Worm (Caenorhabditis elegans) whole organism, mixed stage, embryonic: ENCODE measurements around the gene daf-2.

Source experiments
- M03D4.4 ChIP-seq: sonication (generic microtip); optimal IDR thresholded peaks from 2 replicates; lab custom pipeline; 2017; ENCODE audit warnings: mild to moderate bottlenecking, missing genetic modification characterization, missing compliant biosample characterization
- bed-3 ChIP-seq: fragments of 200-800 bp; sonication (Bioruptor generic); optimal IDR thresholded peaks from 3 replicates; lab custom pipeline; 2018; ENCODE audit warnings: mild to moderate bottlenecking, missing genetic modification characterization, moderate library complexity, missing compliant biosample characterization
- ceh-39 ChIP-seq: fragments of 150-350 bp; optimal IDR thresholded peaks from 2 replicates; lab custom pipeline; 2014; ENCODE audit warnings: missing biosample characterization, missing genetic modification characterization
- ces-1 ChIP-seq: fragments of 150-350 bp; optimal IDR thresholded peaks from 2 replicates; lab custom pipeline; 2014; ENCODE audit warnings: missing biosample characterization, missing genetic modification reagents, missing genetic modification characterization
- drap-1 ChIP-seq: fragments of 200-800 bp; sonication (Bioruptor generic); optimal IDR thresholded peaks from 3 replicates; lab custom pipeline; 2018; ENCODE audit warnings: mild to moderate bottlenecking, missing genetic modification characterization, missing compliant biosample characterization
- elt-1 ChIP-seq: sonication (generic microtip); optimal IDR thresholded peaks from 2 replicates; lab custom pipeline; 2017; ENCODE audit warnings: missing genetic modification characterization, mild to moderate bottlenecking, missing compliant biosample characterization, antibody characterized with exemption, moderate library complexity, borderline replicate concordance; ENCODE audit not compliant: insufficient read depth
- elt-3 ChIP-seq: fragments of 150-350 bp; optimal IDR thresholded peaks from 2 replicates; lab custom pipeline; 2014; ENCODE audit warnings: missing biosample characterization, missing genetic modification characterization
- flh-1 ChIP-seq: fragments of 200-800 bp; sonication (Bioruptor generic); optimal IDR thresholded peaks from 2 replicates; lab custom pipeline; 2018; ENCODE audit warnings: mild to moderate bottlenecking, missing genetic modification characterization, moderate library complexity, missing compliant biosample characterization
- ham-2 ChIP-seq: fragments of 200-800 bp; sonication (Bioruptor generic); optimal IDR thresholded peaks from 2 replicates; lab custom pipeline; 2018; ENCODE audit warnings: mild to moderate bottlenecking, missing genetic modification characterization, missing compliant biosample characterization
- hlh-1 ChIP-seq: fragments of 150-350 bp; optimal IDR thresholded peaks from 2 replicates; lab custom pipeline; 2014; ENCODE audit warnings: missing biosample characterization, missing genetic modification reagents, missing genetic modification characterization
- lin-13 ChIP-seq: fragments of 150-350 bp; optimal IDR thresholded peaks from 2 replicates; lab custom pipeline; 2014; ENCODE audit warnings: missing biosample characterization, missing genetic modification characterization
- lin-32 ChIP-seq: fragments of 200-800 bp; sonication (Bioruptor generic); optimal IDR thresholded peaks from 2 replicates; lab custom pipeline; 2018; ENCODE audit warnings: mild to moderate bottlenecking, missing genetic modification characterization, missing compliant biosample characterization
- lsy-2 ChIP-seq: fragments of 150-350 bp; optimal IDR thresholded peaks from 2 replicates; lab custom pipeline; 2014; ENCODE audit warnings: missing biosample characterization, missing genetic modification characterization
- mab-5 ChIP-seq: fragments of 150-350 bp; optimal IDR thresholded peaks from 2 replicates; lab custom pipeline; 2014; ENCODE audit warnings: missing biosample characterization, missing genetic modification characterization
- mep-1 ChIP-seq: fragments of 150-350 bp; optimal IDR thresholded peaks from 2 replicates; lab custom pipeline; 2017; ENCODE audit warnings: missing biosample characterization, missing genetic modification reagents, missing genetic modification characterization, inconsistent platforms
- mls-2 ChIP-seq: sonication (generic microtip); optimal IDR thresholded peaks from 2 replicates; lab custom pipeline; 2016; ENCODE audit warnings: mild to moderate bottlenecking, missing genetic modification characterization, moderate library complexity, missing compliant biosample characterization
- nhr-12 ChIP-seq: fragments of 150-350 bp; optimal IDR thresholded peaks from 2 replicates; lab custom pipeline; 2014; ENCODE audit warnings: missing biosample characterization, missing genetic modification characterization
- nhr-2 ChIP-seq: fragments of 150-350 bp; optimal IDR thresholded peaks from 2 replicates; lab custom pipeline; 2014; ENCODE audit warnings: missing biosample characterization, missing genetic modification characterization
- nhr-237 ChIP-seq: fragments of 150-350 bp; optimal IDR thresholded peaks from 2 replicates; lab custom pipeline; 2014; ENCODE audit warnings: missing biosample characterization, missing genetic modification characterization
- nhr-76 ChIP-seq: sonication (generic microtip); optimal IDR thresholded peaks from 2 replicates; lab custom pipeline; 2017; ENCODE audit warnings: missing biosample characterization, missing genetic modification characterization
- pha-4 ChIP-seq: fragments of 150-350 bp; optimal IDR thresholded peaks from 2 replicates; lab custom pipeline; 2018; ENCODE audit warnings: missing biosample characterization, missing genetic modification reagents, missing genetic modification characterization
- snpc-4 ChIP-seq: fragments of 150-350 bp; optimal IDR thresholded peaks from 2 replicates; lab custom pipeline; 2014; ENCODE audit warnings: missing biosample characterization, missing genetic modification characterization
- sptf-1 ChIP-seq: sonication (generic microtip); optimal IDR thresholded peaks from 2 replicates; lab custom pipeline; 2017; ENCODE audit warnings: mild to moderate bottlenecking, missing genetic modification characterization, moderate library complexity, missing compliant biosample characterization
- unc-120 ChIP-seq: sonication (generic microtip); optimal IDR thresholded peaks from 2 replicates; lab custom pipeline; 2017; ENCODE audit warnings: missing genetic modification characterization, missing compliant biosample characterization; ENCODE audit not compliant: poor library complexity, severe bottlenecking
- unc-39 ChIP-seq: fragments of 150-350 bp; optimal IDR thresholded peaks from 2 replicates; lab custom pipeline; 2014; ENCODE audit warnings: missing biosample characterization, missing genetic modification characterization
- unc-62 ChIP-seq: fragments of 150-350 bp; optimal IDR thresholded peaks from 2 replicates; lab custom pipeline; 2014; ENCODE audit warnings: missing biosample characterization, missing genetic modification reagents, missing genetic modification characterization
- zip-8 ChIP-seq: fragments of 150-350 bp; optimal IDR thresholded peaks from 2 replicates; lab custom pipeline; 2014; ENCODE audit warnings: missing biosample characterization, missing genetic modification characterization
- ztf-11 ChIP-seq: fragments of 150-350 bp; optimal IDR thresholded peaks from 2 replicates; lab custom pipeline; 2014; ENCODE audit warnings: missing biosample characterization, missing genetic modification characterization

The daf-2 gene

ce11 chrIII:3031017-3031756, 9.5 kb downstream of the daf-2 start:
- TF ChIP-seq nhr-12 (no peak), mls-2 (tag; lab: Kevin White, UChicago) (no peak), unc-39 (tag; lab: Kevin White, UChicago) (no peak), M03D4.4 (tag; lab: Kevin White, UChicago) (no peak), ztf-11 (tag; lab: Kevin White, UChicago) (no peak), nhr-2 (tag; lab: Kevin White, UChicago) (no peak)

ce11 chrIII:3029822-3030221, 10.8 kb downstream of the daf-2 start:
- TF ChIP-seq lin-32 (no peak), elt-1 (no peak), nhr-237 (tag; lab: Kevin White, UChicago) (no peak), snpc-4 (tag; lab: Kevin White, UChicago) (no peak), lin-13 (tag; lab: Kevin White, UChicago) (no peak), ces-1 (GFP tag; lab: Kevin White, UChicago) (no peak), elt-3 (tag; lab: Kevin White, UChicago) (no peak), unc-62 (no peak), bed-3 (GFP tag; lab: Kevin White, UChicago) (no peak), M03D4.4 (tag; lab: Kevin White, UChicago) (no peak), drap-1 (GFP tag; lab: Kevin White, UChicago) (no peak), ceh-39 (tag; lab: Kevin White, UChicago) (no peak), nhr-76 (tag; lab: Kevin White, UChicago) (no peak), ham-2 (no peak), sptf-1 (tag; lab: Kevin White, UChicago) (no peak)

- TF ChIP-seq flh-1 (GFP tag; lab: Kevin White, UChicago) (no peak), nhr-2 (tag; lab: Kevin White, UChicago) (no peak), zip-8 (tag; lab: Kevin White, UChicago) (peak; percentile 53)
Measured at ce11 chrIII:3026679-3027078, 14.0 kb downstream of the daf-2 start.

- TF ChIP-seq unc-120 (tag; lab: Kevin White, UChicago) (no peak), ztf-11 (tag; lab: Kevin White, UChicago) (no peak), hlh-1 (tag; lab: Kevin White, UChicago) (no peak), mep-1 (tag; lab: Kevin White, UChicago) (no peak), lin-13 (tag; lab: Kevin White, UChicago) (no peak), ceh-39 (tag; lab: Kevin White, UChicago) (no peak)
- TF ChIP-seq, all 35 proteins: peak for 0
Measured at ce11 chrIII:3020035-3020434, 20.6 kb downstream of the daf-2 start.

ce11 chrIII:3018822-3019221, 21.8 kb downstream of the daf-2 start:
- peak; percentile 99 for TF ChIP-seq zip-8 (tag; lab: Kevin White, UChicago)
- no peak for TF ChIP-seq ham-2

- TF ChIP-seq mep-1 (tag; lab: Kevin White, UChicago) (no peak), zip-8 (tag; lab: Kevin White, UChicago) (no peak), nhr-12 (no peak), pha-4 (tag; lab: Kevin White, UChicago) (no peak), nhr-2 (tag; lab: Kevin White, UChicago) (no peak), mls-2 (tag; lab: Kevin White, UChicago) (no peak), lsy-2 (tag; lab: Kevin White, UChicago) (no peak), hlh-1 (tag; lab: Kevin White, UChicago) (no peak), elt-3 (tag; lab: Kevin White, UChicago) (no peak), mab-5 (no peak), ham-2 (no peak), ces-1 (GFP tag; lab: Kevin White, UChicago) (no peak), unc-62 (no peak), sptf-1 (tag; lab: Kevin White, UChicago) (no peak)
Measured at ce11 chrIII:2995288-2995687, 45.4 kb downstream of the daf-2 start.
